Fruit fly (Drosophila melanogaster): ENCODE data around the gene Dyro.
A peak's percentile ranks its signal among the peaks of the same experiment; 100 is the strongest.

The Dyro gene

dm6 chr3L:11260275-11260734, 35.4 kb downstream of the Dyro start (continued):
- TF ChIP-seq bcd (GFP tag; optimal IDR thresholded peaks at IDR 0.05) (peak; percentile 78), CG13775 (GFP tag; optimal IDR thresholded peaks at IDR 0.05) (peak; percentile 81), esg (GFP tag; conservative IDR thresholded peaks at IDR 0.05) (peak; percentile 74), CG2875 (GFP tag; optimal IDR thresholded peaks at IDR 0.05) (peak; percentile 57), CG6683 (GFP tag; optimal IDR thresholded peaks at IDR 0.05) (peak; percentile 61), CG16813 (GFP tag; IDR thresholded peaks at IDR 0.05; ENCODE audit: partially characterized antibody) (no peak), Nf-YC (tag; optimal IDR thresholded peaks at IDR 0.05) (no peak), CG12299 (tag; optimal IDR thresholded peaks at IDR 0.05) (no peak), CG1603 (tag; optimal IDR thresholded peaks at IDR 0.05) (peak; percentile 23), CG7839 (tag; optimal IDR thresholded peaks at IDR 0.05) (peak; percentile 90), stc (GFP tag; IDR thresholded peaks at IDR 0.05) (peak; percentile 84), emc (GFP tag; optimal IDR thresholded peaks at IDR 0.05) (peak; percentile 42), Max (GFP tag; optimal IDR thresholded peaks at IDR 0.05) (peak; percentile 59), Atf3 (GFP tag; optimal IDR thresholded peaks at IDR 0.05) (peak; percentile 73), crc (GFP tag; optimal IDR thresholded peaks at IDR 0.05) (peak; percentile 63), HmgD (GFP tag; optimal IDR thresholded peaks at IDR 0.05) (peak; percentile 40), Dip2 (GFP tag; IDR thresholded peaks at IDR 0.05) (peak; percentile 29; the same call in 1 of the 2 replicates), crol (GFP tag; IDR thresholded peaks at IDR 0.05) (no peak), onecut (GFP tag; IDR thresholded peaks at IDR 0.05) (no peak; the same call in 1 of the 2 replicates), CG31441 (GFP tag; IDR thresholded peaks at IDR 0.05) (peak; percentile 49; the same call in 1 of the 2 replicates), CG15073 (GFP tag; optimal IDR thresholded peaks at IDR 0.05) (no peak), CG6791 (GFP tag; IDR thresholded peaks at IDR 0.05; ENCODE audit: partially characterized antibody) (no peak), Pdp1 (GFP tag; optimal IDR thresholded peaks at IDR 0.05) (peak; percentile 65 to 82), CG33213 (GFP tag; optimal IDR thresholded peaks at IDR 0.05) (peak; percentile 57), CG10274 (GFP tag; optimal IDR thresholded peaks at IDR 0.05) (peak; percentile 51), lola (GFP tag; optimal IDR thresholded peaks at IDR 0.05) (peak in 1 of 3 experiments; percentile 76), fd64A (GFP tag; optimal IDR thresholded peaks at IDR 0.05) (peak; percentile 15), unc-4 (GFP tag; IDR thresholded peaks at IDR 0.05; ENCODE audit: partially characterized antibody) (no peak), CG17328 (GFP tag; IDR thresholded peaks at IDR 0.05) (peak; percentile 66), CG1233 (GFP tag; optimal IDR thresholded peaks at IDR 0.05) (peak; percentile 71), bigmax (GFP tag; optimal IDR thresholded peaks at IDR 0.05) (no peak), Dref (GFP tag; IDR thresholded peaks at IDR 0.05) (no peak), CG10147 (GFP tag; optimal IDR thresholded peaks at IDR 0.05) (peak; percentile 47), CG11696 (GFP tag; IDR thresholded peaks at IDR 0.05) (peak; percentile 97), Poxn (GFP tag; IDR thresholded peaks at IDR 0.05) (peak; percentile 43), CG32532 (GFP tag; IDR thresholded peaks at IDR 0.05) (peak; percentile 80), schlank (tag; optimal IDR thresholded peaks at IDR 0.05) (peak; percentile 51), sug (tag; optimal IDR thresholded peaks at IDR 0.05) (peak; percentile 71), Adf1 (GFP tag; IDR thresholded peaks at IDR 0.05) (peak; percentile 30), mam (GFP tag; optimal IDR thresholded peaks at IDR 0.05) (peak; percentile 81), Asciz (GFP tag; optimal IDR thresholded peaks at IDR 0.05) (peak; percentile 68), Doc2 (GFP tag; IDR thresholded peaks at IDR 0.05) (no peak), CG4820 (GFP tag; optimal IDR thresholded peaks at IDR 0.05) (peak; percentile 38), NC2α (GFP tag; optimal IDR thresholded peaks at IDR 0.05) (peak; percentile 58), CG9817 (tag; optimal IDR thresholded peaks at IDR 0.05) (peak; percentile 63), CG3838 (GFP tag; optimal IDR thresholded peaks at IDR 0.05) (peak; percentile 60), jumu (GFP tag; optimal IDR thresholded peaks at IDR 0.05) (peak; percentile 62), CG9609 (GFP tag; optimal IDR thresholded peaks at IDR 0.05) (peak; percentile 78), CG14050 (GFP tag; IDR thresholded peaks at IDR 0.05) (peak; percentile 70), CG12236 (GFP tag; optimal IDR thresholded peaks at IDR 0.05) (peak; percentile 79)

Data from whole organism, embryonic.